Worm (Caenorhabditis elegans): ENCODE results near the gene acr-17.
"Not testable (repeated sequence)": the region's sequence is repeated elsewhere in the genome, so short reads cannot be mapped to it uniquely, and the experiment has no call there.

Gene acr-17

ce11 chrV:2589834-2590233 lies 18.6 kb upstream of the acr-17 start:
- TF ChIP-seq tab-1 (GFP tag; IDR thresholded peaks at IDR 0.05) (no peak), med-1 (GFP tag; optimal IDR thresholded peaks at IDR 0.05; ENCODE audit: insufficient read depth) (no peak), ref-1 (GFP tag; conservative IDR thresholded peaks at IDR 0.05) (no peak), ztf-23 (GFP tag; IDR thresholded peaks at IDR 0.05) (no peak)

- TF ChIP-seq flt-1 (GFP tag; IDR thresholded peaks at IDR 0.05) (no peak), ref-1 (GFP tag; conservative IDR thresholded peaks at IDR 0.05) (no peak), med-1 (GFP tag; optimal IDR thresholded peaks at IDR 0.05; ENCODE audit: insufficient read depth) (no peak), cog-1 (tag; optimal IDR thresholded peaks at IDR 0.05) (no peak), ztf-29 (GFP tag; IDR thresholded peaks at IDR 0.05) (no peak), ztf-23 (GFP tag; IDR thresholded peaks at IDR 0.05) (no peak), T22C8.4 (GFP tag; IDR thresholded peaks at IDR 0.05) (no peak), tab-1 (GFP tag; IDR thresholded peaks at IDR 0.05) (no peak), klf-2 (GFP tag; conservative IDR thresholded peaks at IDR 0.05) (no peak)
Observed at ce11 chrV:2592173-2592676, 16.2 kb upstream of the acr-17 start, which contains the start of gene irg-3. Gene irg-3, plus strand, starts transcription at chrV:2592591.

ce11 chrV:2595720-2596119 lies 12.7 kb upstream of the acr-17 start:
- no peak for TF ChIP-seq flt-1 (GFP tag; IDR thresholded peaks at IDR 0.05)
- TF ChIP-seq klf-2 (GFP tag; conservative IDR thresholded peaks at IDR 0.05): no peak
- no peak for TF ChIP-seq ztf-29 (GFP tag; IDR thresholded peaks at IDR 0.05)
- TF ChIP-seq cog-1 (tag; optimal IDR thresholded peaks at IDR 0.05): no peak
- no peak for TF ChIP-seq T22C8.4 (GFP tag; IDR thresholded peaks at IDR 0.05)
- no peak for TF ChIP-seq tab-1 (GFP tag; IDR thresholded peaks at IDR 0.05)
- TF ChIP-seq ztf-23 (GFP tag; IDR thresholded peaks at IDR 0.05): no peak
- TF ChIP-seq ref-1 (GFP tag; conservative IDR thresholded peaks at IDR 0.05): no peak
- TF ChIP-seq med-1 (GFP tag; optimal IDR thresholded peaks at IDR 0.05; ENCODE audit: insufficient read depth): no peak

ce11 chrV:2598830-2599229 lies 9.6 kb upstream of the acr-17 start, which contains the start of gene F53E10.5:
Gene F53E10.5, minus strand, starts transcription at chrV:2598930.
- not testable (repeated sequence) for TF ChIP-seq cog-1 (tag; optimal IDR thresholded peaks at IDR 0.05); klf-2 (GFP tag; conservative IDR thresholded peaks at IDR 0.05); T22C8.4 (GFP tag; IDR thresholded peaks at IDR 0.05)

- TF ChIP-seq cog-1 (tag; optimal IDR thresholded peaks at IDR 0.05) (peak; percentile 11), klf-2 (GFP tag; conservative IDR thresholded peaks at IDR 0.05) (0 out of 2 replicates have a peak, but pooled peaks have one; percentile 14), tab-1 (GFP tag; IDR thresholded peaks at IDR 0.05) (no peak)
Observed at ce11 chrV:2600543-2600942, 7.9 kb upstream of the acr-17 start.

ce11 chrV:2601817-2602216 lies 6.6 kb upstream of the acr-17 start:
- TF ChIP-seq ztf-23 (GFP tag; IDR thresholded peaks at IDR 0.05): no peak
- no peak for TF ChIP-seq flt-1 (GFP tag; IDR thresholded peaks at IDR 0.05)
- no peak for TF ChIP-seq ref-1 (GFP tag; conservative IDR thresholded peaks at IDR 0.05)
- TF ChIP-seq tab-1 (GFP tag; IDR thresholded peaks at IDR 0.05): no peak
- TF ChIP-seq T22C8.4 (GFP tag; IDR thresholded peaks at IDR 0.05): no peak
- TF ChIP-seq klf-2 (GFP tag; conservative IDR thresholded peaks at IDR 0.05): no peak
- TF ChIP-seq med-1 (GFP tag; optimal IDR thresholded peaks at IDR 0.05; ENCODE audit: insufficient read depth): no peak
- no peak for TF ChIP-seq ztf-29 (GFP tag; IDR thresholded peaks at IDR 0.05)
- TF ChIP-seq cog-1 (tag; optimal IDR thresholded peaks at IDR 0.05): no peak

ce11 chrV:2603056-2603455 lies 5.4 kb upstream of the acr-17 start, which contains the start of gene F53E10.6:
Gene F53E10.6, minus strand, starts transcription at chrV:2603063.
- TF ChIP-seq ref-1 (GFP tag; conservative IDR thresholded peaks at IDR 0.05) (no peak), cog-1 (tag; optimal IDR thresholded peaks at IDR 0.05) (peak; percentile 4)

- TF ChIP-seq med-1 (GFP tag; optimal IDR thresholded peaks at IDR 0.05; ENCODE audit: insufficient read depth) (no peak), tab-1 (GFP tag; IDR thresholded peaks at IDR 0.05) (no peak), klf-2 (GFP tag; conservative IDR thresholded peaks at IDR 0.05) (no peak), T22C8.4 (GFP tag; IDR thresholded peaks at IDR 0.05) (no peak), cog-1 (tag; optimal IDR thresholded peaks at IDR 0.05) (no peak), flt-1 (GFP tag; IDR thresholded peaks at IDR 0.05) (no peak), ztf-23 (GFP tag; IDR thresholded peaks at IDR 0.05) (no peak), ref-1 (GFP tag; conservative IDR thresholded peaks at IDR 0.05) (no peak), ztf-29 (GFP tag; IDR thresholded peaks at IDR 0.05) (no peak)
Observed at ce11 chrV:2614986-2615687, 6.7 kb downstream of the acr-17 start, which contains the start of gene F53E10.1. Gene F53E10.1, plus strand, starts transcription at chrV:2615310.

- TF ChIP-seq tab-1 (GFP tag; IDR thresholded peaks at IDR 0.05): no peak
- no peak for TF ChIP-seq ztf-23 (GFP tag; IDR thresholded peaks at IDR 0.05)
- TF ChIP-seq ref-1 (GFP tag; conservative IDR thresholded peaks at IDR 0.05): no peak
- no peak for TF ChIP-seq cog-1 (tag; optimal IDR thresholded peaks at IDR 0.05)
- no peak for TF ChIP-seq ztf-29 (GFP tag; IDR thresholded peaks at IDR 0.05)
Observed at ce11 chrV:2617499-2617898, 9.0 kb downstream of the acr-17 start.

- TF ChIP-seq flt-1 (GFP tag; IDR thresholded peaks at IDR 0.05) (no peak), med-1 (GFP tag; optimal IDR thresholded peaks at IDR 0.05; ENCODE audit: insufficient read depth) (no peak), tab-1 (GFP tag; IDR thresholded peaks at IDR 0.05) (no peak)
Observed at ce11 chrV:2621879-2622278, 13.4 kb downstream of the acr-17 start, which contains the start of gene srh-271. Gene srh-271, minus strand, starts transcription at chrV:2621979.
